Worm (Caenorhabditis elegans): ENCODE results near the gene C25E10.17.

DNA sequence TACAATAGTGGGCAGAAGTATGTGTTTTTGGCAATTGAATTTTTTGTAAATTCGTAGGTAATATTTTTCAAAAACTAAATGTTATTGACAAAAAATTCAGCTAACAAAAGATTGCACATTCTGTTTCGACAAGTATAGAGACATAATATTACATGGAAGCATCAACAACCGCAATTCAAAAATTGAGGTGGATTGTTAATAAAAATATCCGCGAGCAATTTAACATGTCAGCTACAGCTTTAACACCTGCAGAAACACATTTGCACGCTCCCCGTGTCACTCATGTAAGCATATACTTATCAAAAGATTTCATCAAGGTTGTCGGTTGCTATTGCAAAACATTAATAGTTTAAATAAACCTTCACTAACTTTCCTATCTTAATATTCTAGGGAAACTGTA, 11.7 kb downstream of the C25E10.17 start, which contains the start of gene srsx-34:
- TF ChIP-seq T22C8.4 (GFP tag; IDR thresholded peaks at IDR 0.05), result no peak
- no peak for TF ChIP-seq ztf-29 (GFP tag; IDR thresholded peaks at IDR 0.05)
- TF ChIP-seq ref-1 (GFP tag; conservative IDR thresholded peaks at IDR 0.05), result no peak
- no peak for TF ChIP-seq klf-2 (GFP tag; conservative IDR thresholded peaks at IDR 0.05)
- TF ChIP-seq cog-1 (tag; optimal IDR thresholded peaks at IDR 0.05), result no peak

Data from whole organism, midembryonic.